Worm (Caenorhabditis elegans): ENCODE measurements around the gene T28A11.16.

Gene T28A11.16

ce11 chrV:3210147-3210546, 48.9 kb downstream of the T28A11.16 start, which contains the start of gene apx-1:
apx-1 (plus strand) TSS chrV:3210196.
- TF ChIP-seq ceh-13 (GFP tag; optimal IDR thresholded peaks at IDR 0.05) (no peak), hmg-4 (GFP tag; optimal IDR thresholded peaks at IDR 0.05) (no peak)

DNA sequence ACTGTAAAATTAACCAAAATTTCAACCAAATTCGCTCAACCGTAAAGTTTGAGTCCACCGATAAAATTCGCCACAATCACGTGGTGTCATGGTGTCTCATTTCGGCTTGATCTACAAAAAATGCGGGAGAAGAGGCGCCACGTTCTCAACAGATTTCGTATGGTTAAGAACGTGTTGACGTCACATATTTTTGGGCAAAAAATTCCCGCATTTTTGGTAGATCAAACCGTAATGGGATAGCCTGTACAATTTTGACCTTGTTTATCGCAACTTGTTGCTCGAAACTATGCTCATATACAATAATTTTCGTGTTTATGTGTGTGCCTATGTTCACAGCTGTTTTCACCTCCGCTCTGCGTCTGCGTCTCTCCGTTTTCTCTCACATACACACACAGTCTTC, 50.1 kb downstream of the T28A11.16 start:
- TF ChIP-seq flt-1 (GFP tag; IDR thresholded peaks at IDR 0.05) (no peak), tbx-37 (GFP tag; conservative IDR thresholded peaks at IDR 0.05) (no peak), sea-1 (GFP tag; conservative IDR thresholded peaks at IDR 0.05) (no peak)

Data from whole organism, early embryonic.